Fruit fly (Drosophila melanogaster) whole organism, embryonic: Measurements from ENCODE around the gene Reg-2.

ENCODE experiments used
- Aef1 ChIP-seq: fragments of 200-800 bp; sonication (Bioruptor generic); IDR thresholded peaks from 3 replicates; pipeline ENCODE4 v1.3.6; 2022; ENCODE audit warnings: missing biosample characterization, missing genetic modification characterization
- Atf6 ChIP-seq: fragments of 200-800 bp; sonication (Bioruptor generic); IDR thresholded peaks from 2 replicates; pipeline ENCODE4 v1.3.6; 2022; ENCODE audit warnings: missing biosample characterization, missing genetic modification characterization
- CG10267 ChIP-seq: fragments of 200-800 bp; sonication (Bioruptor generic); optimal IDR thresholded peaks from 2 replicates; lab custom pipeline; 2018; ENCODE audit warnings: missing biosample characterization, mild to moderate bottlenecking, missing genetic modification characterization, moderate library complexity
- CG10274 ChIP-seq: fragments of 200-800 bp; sonication (Bioruptor generic); optimal IDR thresholded peaks from 3 replicates; lab custom pipeline; 2017; ENCODE audit warnings: missing biosample characterization, mild to moderate bottlenecking, missing genetic modification characterization
- CG17829 ChIP-seq: fragments of 200-800 bp; optimal IDR thresholded peaks from 2 replicates; lab custom pipeline; 2019; ENCODE audit warnings: missing biosample characterization, mild to moderate bottlenecking, missing genetic modification characterization, moderate library complexity
- CG18011 ChIP-seq: fragments of 200-800 bp; sonication (Bioruptor generic); optimal IDR thresholded peaks from 2 replicates; lab custom pipeline; 2017; ENCODE audit warnings: missing biosample characterization, missing genetic modification characterization, mild to moderate bottlenecking, moderate library complexity, missing genotype
- CG18262 ChIP-seq: fragments of 200-800 bp; optimal IDR thresholded peaks from 3 replicates; lab custom pipeline; 2019; ENCODE audit warnings: missing biosample characterization, mild to moderate bottlenecking, missing genetic modification characterization, moderate library complexity
- CG3065 ChIP-seq: fragments of 200-800 bp; sonication (Bioruptor generic); optimal IDR thresholded peaks from 2 replicates; lab custom pipeline; 2016; ENCODE audit warnings: missing biosample characterization, missing genetic modification characterization
- CG31388 ChIP-seq: fragments of 200-800 bp; sonication (Bioruptor generic); optimal IDR thresholded peaks from 2 replicates; lab custom pipeline; 2016; ENCODE audit warnings: missing biosample characterization, missing genetic modification characterization
- CG32532 ChIP-seq: fragments of 200-800 bp; sonication (Bioruptor generic); IDR thresholded peaks from 2 replicates; pipeline ENCODE4 v1.3.6; 2022; ENCODE audit warnings: missing biosample characterization, missing genetic modification characterization
- CG43689 ChIP-seq: fragments of 200-800 bp; sonication (Bioruptor generic); IDR thresholded peaks from 2 replicates; pipeline ENCODE4 v1.3.6; 2022; ENCODE audit warnings: missing biosample characterization, missing genetic modification characterization
- CG8478 ChIP-seq: fragments of >200 bp; optimal IDR thresholded peaks from 2 replicates; lab custom pipeline; 2018
- CG9609 ChIP-seq: fragments of 200-800 bp; sonication (Bioruptor generic); optimal IDR thresholded peaks from 3 replicates; lab custom pipeline; 2016; ENCODE audit warnings: missing biosample characterization, missing genetic modification characterization
- Dek ChIP-seq: fragments of 200-800 bp; sonication (Bioruptor generic); optimal IDR thresholded peaks from 3 replicates; lab custom pipeline; 2019; ENCODE audit warnings: missing biosample characterization, mild to moderate bottlenecking, missing genetic modification characterization, moderate library complexity
- Dll ChIP-seq: fragments of 200-800 bp; sonication (Bioruptor generic); IDR thresholded peaks from 4 replicates; pipeline ENCODE4 v1.3.6; 2022; ENCODE audit warnings: missing biosample characterization, missing genetic modification characterization; ENCODE audit not compliant: partially characterized antibody
- Drgx ChIP-seq: fragments of 200-800 bp; sonication (Bioruptor generic); IDR thresholded peaks from 2 replicates; pipeline ENCODE4 v1.3.6; 2022; ENCODE audit warnings: missing biosample characterization, missing genetic modification characterization
- MTF-1 ChIP-seq: fragments of 200-800 bp; sonication (Bioruptor generic); optimal IDR thresholded peaks from 2 replicates; lab custom pipeline; 2018; ENCODE audit warnings: missing biosample characterization, mild to moderate bottlenecking, missing genetic modification characterization, borderline replicate concordance
- Meics ChIP-seq: fragments of 200-800 bp; sonication (Bioruptor generic); optimal IDR thresholded peaks from 2 replicates; lab custom pipeline; 2017; ENCODE audit warnings: missing biosample characterization, mild to moderate bottlenecking, missing genetic modification characterization
- NC2α ChIP-seq: fragments of 200-800 bp; sonication (Bioruptor generic); optimal IDR thresholded peaks from 2 replicates; lab custom pipeline; 2016; ENCODE audit warnings: missing biosample characterization, missing genetic modification characterization
- NC2β ChIP-seq: fragments of 200-800 bp; sonication (Bioruptor generic); optimal IDR thresholded peaks from 2 replicates; lab custom pipeline; 2016; ENCODE audit warnings: missing biosample characterization, missing genetic modification characterization
- NfI ChIP-seq: fragments of 200-800 bp; sonication (Bioruptor generic); optimal IDR thresholded peaks from 3 replicates; lab custom pipeline; 2018; ENCODE audit warnings: missing biosample characterization, mild to moderate bottlenecking, missing genetic modification characterization, moderate library complexity
- Optix ChIP-seq: fragments of 200-800 bp; sonication (Bioruptor generic); IDR thresholded peaks from 3 replicates; pipeline ENCODE4 v1.3.6; 2022; ENCODE audit warnings: missing biosample characterization, missing genetic modification characterization
- Pdp1 ChIP-seq, 2 experiments: fragments of 200-800 bp; sonication (Bioruptor generic); optimal IDR thresholded peaks; 3 replicates each; lab custom pipeline; 2016; ENCODE audit warnings: missing biosample characterization in 2 of 2, missing genetic modification characterization in 2 of 2, mild to moderate bottlenecking in 1 of 2, moderate library complexity in 1 of 2
- Sin3A ChIP-seq: fragments of >200 bp; optimal IDR thresholded peaks from 2 replicates; lab custom pipeline; 2018
- Sox100B ChIP-seq: fragments of 200-800 bp; sonication (Bioruptor generic); optimal IDR thresholded peaks from 3 replicates; lab custom pipeline; 2018; ENCODE audit warnings: missing biosample characterization, mild to moderate bottlenecking, missing genetic modification characterization
- Sox102F ChIP-seq: fragments of 200-800 bp; sonication (Bioruptor generic); optimal IDR thresholded peaks from 2 replicates; lab custom pipeline; 2018; ENCODE audit warnings: missing biosample characterization, mild to moderate bottlenecking, missing genetic modification characterization, moderate library complexity
- amos ChIP-seq: fragments of 200-800 bp; sonication (Bioruptor generic); IDR thresholded peaks from 2 replicates; pipeline ENCODE4 v1.3.6; 2022; ENCODE audit warnings: missing biosample characterization, missing genetic modification characterization; ENCODE audit not compliant: partially characterized antibody
- bab2 ChIP-seq: fragments of 200-800 bp; sonication (Bioruptor generic); optimal IDR thresholded peaks from 2 replicates; lab custom pipeline; 2016; ENCODE audit warnings: missing biosample characterization, missing genetic modification characterization
- bcd ChIP-seq: fragments of 200-800 bp; sonication (Bioruptor generic); optimal IDR thresholded peaks from 2 replicates; lab custom pipeline; 2017; ENCODE audit warnings: missing biosample characterization, mild to moderate bottlenecking, missing genetic modification characterization
- btn ChIP-seq: fragments of 200-800 bp; sonication (Bioruptor generic); optimal IDR thresholded peaks from 2 replicates; lab custom pipeline; 2016; ENCODE audit warnings: missing biosample characterization, missing genetic modification characterization
- ci ChIP-seq: fragments of 200-800 bp; sonication (Bioruptor generic); IDR thresholded peaks from 3 replicates; pipeline ENCODE4 v1.3.6; 2022; ENCODE audit warnings: missing biosample characterization, missing genetic modification characterization
- cwo ChIP-seq: fragments of 200-800 bp; sonication (Bioruptor generic); optimal IDR thresholded peaks from 3 replicates; lab custom pipeline; 2017; ENCODE audit warnings: missing biosample characterization, missing genetic modification characterization, mild to moderate bottlenecking, moderate library complexity, missing genetic modification reagents
- dpn ChIP-seq, 2 experiments: fragments of 200-800 bp; sonication (Bioruptor generic); optimal IDR thresholded peaks; 3 replicates each; lab custom pipeline; 2016; ENCODE audit warnings: missing biosample characterization in 2 of 2, missing genetic modification characterization in 2 of 2
- ems ChIP-seq: fragments of 200-800 bp; sonication (Bioruptor generic); optimal IDR thresholded peaks from 3 replicates; lab custom pipeline; 2016; ENCODE audit warnings: missing biosample characterization, missing genetic modification characterization
- ftz-f1 ChIP-seq: fragments of 200-800 bp; sonication (Bioruptor generic); optimal IDR thresholded peaks from 2 replicates; lab custom pipeline; 2016; ENCODE audit warnings: missing biosample characterization, missing genetic modification characterization
- gcm ChIP-seq: fragments of 200-800 bp; sonication (Bioruptor generic); optimal IDR thresholded peaks from 2 replicates; lab custom pipeline; 2019; ENCODE audit warnings: missing biosample characterization, mild to moderate bottlenecking, missing genetic modification characterization, moderate library complexity
- kay ChIP-seq: fragments of 200-800 bp; sonication (Bioruptor generic); optimal IDR thresholded peaks from 2 replicates; lab custom pipeline; 2016; ENCODE audit warnings: missing biosample characterization, missing genetic modification characterization
- knrl ChIP-seq: fragments of 200-800 bp; sonication (Bioruptor generic); IDR thresholded peaks from 3 replicates; pipeline ENCODE4 v1.3.6; 2022; ENCODE audit warnings: missing biosample characterization, missing genetic modification characterization; ENCODE audit not compliant: partially characterized antibody
- odd ChIP-seq: fragments of 200-800 bp; sonication (Bioruptor generic); optimal IDR thresholded peaks from 2 replicates; lab custom pipeline; 2017; ENCODE audit warnings: missing biosample characterization, mild to moderate bottlenecking, missing genetic modification characterization
- pfk ChIP-seq: fragments of 200-800 bp; sonication (Bioruptor generic); optimal IDR thresholded peaks from 2 replicates; lab custom pipeline; 2018; ENCODE audit warnings: missing biosample characterization, mild to moderate bottlenecking, missing genetic modification characterization, moderate library complexity
- pho ChIP-seq: fragments of 200-800 bp; sonication (Bioruptor generic); optimal IDR thresholded peaks from 2 replicates; lab custom pipeline; 2016; ENCODE audit warnings: missing biosample characterization, missing genetic modification characterization
- pita ChIP-seq: fragments of 200-800 bp; sonication (Bioruptor generic); optimal IDR thresholded peaks from 2 replicates; lab custom pipeline; 2017; ENCODE audit warnings: missing biosample characterization, mild to moderate bottlenecking, missing genetic modification characterization
- ro ChIP-seq: fragments of 200-800 bp; sonication (Bioruptor generic); IDR thresholded peaks from 2 replicates; pipeline ENCODE4 v1.3.6; 2022; ENCODE audit warnings: missing biosample characterization, missing genetic modification characterization
- run ChIP-seq: fragments of 200-800 bp; sonication (Bioruptor generic); optimal IDR thresholded peaks from 3 replicates; lab custom pipeline; 2018; ENCODE audit warnings: missing biosample characterization, mild to moderate bottlenecking, missing genetic modification characterization
- usp ChIP-seq: fragments of >200 bp; optimal IDR thresholded peaks from 2 replicates; lab custom pipeline; 2017; ENCODE audit warnings: missing biosample characterization, missing genetic modification characterization
- wor ChIP-seq: fragments of 200-800 bp; sonication (Bioruptor generic); IDR thresholded peaks from 2 replicates; pipeline ENCODE4 v1.3.6; 2022; ENCODE audit warnings: missing biosample characterization, missing genetic modification characterization
- zen ChIP-seq: fragments of 200-800 bp; sonication (Bioruptor generic); optimal IDR thresholded peaks from 3 replicates; lab custom pipeline; 2018; ENCODE audit warnings: missing biosample characterization, mild to moderate bottlenecking, missing genetic modification characterization, moderate library complexity
- zen2 ChIP-seq: fragments of 200-800 bp; sonication (Bioruptor generic); IDR thresholded peaks from 3 replicates; pipeline ENCODE4 v1.3.6; 2022; ENCODE audit warnings: missing biosample characterization, missing genetic modification characterization; ENCODE audit not compliant: partially characterized antibody
- zf30C ChIP-seq: fragments of 200-800 bp; sonication (Bioruptor generic); optimal IDR thresholded peaks from 3 replicates; lab custom pipeline; 2018; ENCODE audit warnings: missing biosample characterization, mild to moderate bottlenecking, missing genetic modification characterization

Reg-2 gene

dm6 chr3L:640324-640974 is 34.1 kb upstream of the Reg-2 start (continued):
- TF ChIP-seq knrl (GFP tag; lab: Robert Waterston, UW) (no peak), run (tag; lab: Kevin White, UChicago) (peak; percentile 36), zf30C (GFP tag; lab: Kevin White, UChicago) (peak; percentile 99), MTF-1 (peak; percentile 58), CG3065 (GFP tag; lab: Kevin White, UChicago) (peak; percentile 66), Pdp1 (GFP tag; optimal IDR thresholded peaks at IDR 0.05; lab: Kevin White, UChicago) (peak; percentile 84 to 90), usp (GFP tag; lab: Kevin White, UChicago) (no peak), kay (peak; percentile 63), zen (peak; percentile 94), cwo (peak; percentile 44), CG32532 (GFP tag; lab: Robert Waterston, UW) (peak; percentile 73; the same call in 1 of the 2 replicates), pita (GFP tag; lab: Kevin White, UChicago) (no peak), Meics (peak; percentile 79), Drgx (peak; percentile 75), CG10274 (GFP tag; lab: Kevin White, UChicago) (no peak), ro (GFP tag; lab: Robert Waterston, UW) (peak; percentile 54; the same call in 1 of the 2 replicates), CG8478 (lab: Kevin White, UChicago) (no peak), Aef1 (GFP tag; lab: Robert Waterston, UW) (peak; percentile 60), bcd (GFP tag; lab: Kevin White, UChicago) (peak; percentile 80), Atf6 (peak; percentile 63), CG10267 (peak; percentile 86), Sin3A (lab: Kevin White, UChicago) (no peak), wor (peak; percentile 57), odd (GFP tag; lab: Kevin White, UChicago) (peak; percentile 56), NfI (GFP tag; lab: Kevin White, UChicago) (peak; percentile 76), gcm (peak; percentile 86), Sox102F (GFP tag; lab: Kevin White, UChicago) (peak; percentile 77), ci (GFP tag; lab: Robert Waterston, UW) (peak; percentile 80), CG18262 (tag; lab: Kevin White, UChicago) (peak; percentile 92), CG43689 (GFP tag; lab: Robert Waterston, UW) (no peak), pho (GFP tag; lab: Kevin White, UChicago) (peak; percentile 73), CG31388 (GFP tag; lab: Kevin White, UChicago) (peak; percentile 45), NC2β (GFP tag; lab: Kevin White, UChicago) (peak; percentile 81), Optix (GFP tag; lab: Robert Waterston, UW) (peak; percentile 78), amos (GFP tag; lab: Robert Waterston, UW) (no peak), CG18011 (GFP tag; lab: Kevin White, UChicago) (peak; percentile 42), Sox100B (peak; percentile 82), Dll (GFP tag; lab: Robert Waterston, UW) (no peak), Dek (tag; lab: Kevin White, UChicago) (peak; percentile 63), CG17829 (peak; percentile 92), bab2 (GFP tag; lab: Kevin White, UChicago) (peak; percentile 86), dpn (GFP tag; optimal IDR thresholded peaks at IDR 0.05; lab: Kevin White, UChicago) (peak; percentile 85 to 86), ftz-f1 (GFP tag; lab: Kevin White, UChicago) (no peak), zen2 (no peak), CG9609 (GFP tag; lab: Kevin White, UChicago) (peak; percentile 80), pfk (GFP tag; lab: Kevin White, UChicago) (peak; percentile 78), btn (GFP tag; lab: Kevin White, UChicago) (peak; percentile 57), ems (GFP tag; lab: Kevin White, UChicago) (peak; percentile 57), NC2α (GFP tag; lab: Kevin White, UChicago) (peak; percentile 49)
